Worm (Caenorhabditis elegans) whole organism, L4 larva: Measurements from ENCODE around the gene mtx-2.

Experiments
- T20F7.1 ChIP-seq: fragments of 200-800 bp; sonication (Bioruptor generic); optimal IDR thresholded peaks from 2 replicates; lab custom pipeline; 2018; ENCODE audit warnings: mild to moderate bottlenecking, missing genetic modification characterization, missing compliant biosample characterization
- Y105C5A.15 ChIP-seq: fragments of 200-800 bp; sonication (Bioruptor generic); IDR thresholded peaks from 2 replicates; pipeline ENCODE4 v1.3.6; 2022; ENCODE audit warnings: missing genetic modification characterization, missing compliant biosample characterization
- gei-8 ChIP-seq: fragments of 200-800 bp; sonication (Bioruptor generic); optimal IDR thresholded peaks from 2 replicates; lab custom pipeline; 2018; ENCODE audit warnings: mild to moderate bottlenecking, missing genetic modification characterization, missing compliant biosample characterization
- hmg-1.1 ChIP-seq: fragments of 200-800 bp; sonication (Bioruptor generic); IDR thresholded peaks from 2 replicates; pipeline ENCODE4 v1.3.6; 2022; ENCODE audit warnings: missing genetic modification reagents, missing genetic modification characterization, missing compliant biosample characterization
- lin-13 ChIP-seq: fragments of 150-350 bp; optimal IDR thresholded peaks from 2 replicates; lab custom pipeline; 2014; ENCODE audit warnings: missing biosample characterization, missing genetic modification reagents, missing genetic modification characterization
- mep-1 ChIP-seq: fragments of 150-350 bp; sonication (generic microtip); optimal IDR thresholded peaks from 3 replicates; lab custom pipeline; 2014; ENCODE audit warnings: missing biosample characterization, missing genetic modification characterization
- pqm-1 ChIP-seq: sonication (generic microtip); optimal IDR thresholded peaks from 2 replicates; lab custom pipeline; 2017; ENCODE audit warnings: missing biosample characterization, missing genetic modification characterization
- spr-3 ChIP-seq: fragments of 200-800 bp; sonication (Bioruptor generic); optimal IDR thresholded peaks from 2 replicates; lab custom pipeline; 2018; ENCODE audit warnings: mild to moderate bottlenecking, missing genetic modification characterization, missing compliant biosample characterization

ce11 chrIII:7790522-7790921 is 27.1 kb upstream of the mtx-2 start:
- no peak for TF ChIP-seq hmg-1.1 (GFP tag; lab: Robert Waterston, UW)
- no peak for TF ChIP-seq gei-8
- TF ChIP-seq T20F7.1 (GFP tag; lab: Kevin White, UChicago): no peak
- TF ChIP-seq pqm-1 (tag; lab: Kevin White, UChicago): no peak
- TF ChIP-seq Y105C5A.15: no peak
- TF ChIP-seq mep-1 (tag; lab: Kevin White, UChicago): no peak
- no peak for TF ChIP-seq spr-3 (GFP tag; lab: Kevin White, UChicago)
- no peak for TF ChIP-seq lin-13 (GFP tag; lab: Kevin White, UChicago)
